Worm (Caenorhabditis elegans) whole organism, L3 larva: ENCODE results near the gene clc-32.

ENCODE experiments used
- R02D3.7 ChIP-seq: fragments of 150-350 bp; optimal IDR thresholded peaks from 2 replicates; lab custom pipeline; 2014; ENCODE audit warnings: missing biosample characterization, missing genetic modification characterization
- aly-2 ChIP-seq: fragments of 150-350 bp; optimal IDR thresholded peaks from 2 replicates; lab custom pipeline; 2014; ENCODE audit warnings: missing biosample characterization, missing genetic modification characterization
- ama-1 ChIP-seq: fragments of 150-350 bp; optimal IDR thresholded peaks from 2 replicates; lab custom pipeline; 2018
- ceh-28 ChIP-seq: fragments of 150-350 bp; optimal IDR thresholded peaks from 2 replicates; lab custom pipeline; 2014; ENCODE audit warnings: missing biosample characterization, missing genetic modification reagents, missing genetic modification characterization
- ceh-82 ChIP-seq: fragments of 150-350 bp; optimal IDR thresholded peaks from 2 replicates; lab custom pipeline; 2014; ENCODE audit warnings: missing biosample characterization, missing genetic modification characterization
- ceh-9 ChIP-seq: sonication (generic microtip); optimal IDR thresholded peaks from 2 replicates; lab custom pipeline; 2018; ENCODE audit warnings: missing biosample characterization, missing genetic modification characterization
- daf-12 ChIP-seq: fragments of 150-350 bp; optimal IDR thresholded peaks from 2 replicates; lab custom pipeline; 2014; ENCODE audit warnings: missing biosample characterization, missing genetic modification reagents, missing genetic modification characterization
- egl-27 ChIP-seq: sonication (generic microtip); optimal IDR thresholded peaks from 4 replicates; lab custom pipeline; 2017; ENCODE audit warnings: missing biosample characterization, missing genetic modification reagents, missing genetic modification characterization
- elt-1 ChIP-seq: fragments of 150-350 bp; optimal IDR thresholded peaks from 2 replicates; lab custom pipeline; 2014; ENCODE audit warnings: missing biosample characterization, missing genetic modification characterization
- elt-2 ChIP-seq: sonication (generic microtip); optimal IDR thresholded peaks from 2 replicates; lab custom pipeline; 2016; ENCODE audit warnings: missing genetic modification reagents, mild to moderate bottlenecking, missing genetic modification characterization, missing compliant biosample characterization
- elt-3 ChIP-seq, 3 experiments: fragments of 150-350 bp in 1 of 3; sonication (generic microtip) in 2 of 3; optimal IDR thresholded peaks; 2 replicates in 2 of 3; 4 replicates in 1 of 3; lab custom pipeline; 2014 to 2017; ENCODE audit warnings: missing biosample characterization in 3 of 3, missing genetic modification characterization in 3 of 3
- eor-1 ChIP-seq, 2 experiments: fragments of 150-350 bp; optimal IDR thresholded peaks; 2 replicates each; lab custom pipeline; 2014 to 2018; ENCODE audit warnings: missing biosample characterization in 2 of 2, missing genetic modification characterization in 2 of 2
- hmg-11 ChIP-seq: sonication (generic microtip); optimal IDR thresholded peaks from 2 replicates; lab custom pipeline; 2016; ENCODE audit warnings: missing genetic modification characterization, missing compliant biosample characterization
- jun-1 ChIP-seq: fragments of 150-350 bp; optimal IDR thresholded peaks from 2 replicates; lab custom pipeline; 2014; ENCODE audit warnings: missing biosample characterization, missing genetic modification reagents, missing genetic modification characterization
- mdl-1 ChIP-seq: fragments of 150-350 bp; optimal IDR thresholded peaks from 2 replicates; lab custom pipeline; 2014; ENCODE audit warnings: missing biosample characterization, missing genetic modification characterization
- mml-1 ChIP-seq: fragments of 150-350 bp; sonication (generic microtip); optimal IDR thresholded peaks from 3 replicates; lab custom pipeline; 2014; ENCODE audit warnings: missing biosample characterization, missing genetic modification characterization
- nfya-1 ChIP-seq: sonication (generic microtip); optimal IDR thresholded peaks from 2 replicates; lab custom pipeline; 2017; ENCODE audit warnings: missing genetic modification characterization, mild to moderate bottlenecking, missing compliant biosample characterization, antibody characterized with exemption, moderate library complexity; ENCODE audit not compliant: insufficient read depth
- nhr-11 ChIP-seq: fragments of 150-350 bp; optimal IDR thresholded peaks from 2 replicates; lab custom pipeline; 2014; ENCODE audit warnings: missing biosample characterization, missing genetic modification characterization
- nhr-12 ChIP-seq: fragments of 150-350 bp; optimal IDR thresholded peaks from 2 replicates; lab custom pipeline; 2014; ENCODE audit warnings: missing biosample characterization, missing genetic modification characterization
- nhr-23 ChIP-seq: fragments of 150-350 bp; optimal IDR thresholded peaks from 2 replicates; lab custom pipeline; 2014; ENCODE audit warnings: missing biosample characterization, missing genetic modification reagents, missing genetic modification characterization
- nhr-237 ChIP-seq: fragments of 150-350 bp; optimal IDR thresholded peaks from 2 replicates; lab custom pipeline; 2014; ENCODE audit warnings: missing biosample characterization, missing genetic modification characterization
- nhr-28 ChIP-seq: fragments of 150-350 bp; optimal IDR thresholded peaks from 2 replicates; lab custom pipeline; 2014; ENCODE audit warnings: missing biosample characterization, missing genetic modification characterization
- nhr-76 ChIP-seq: fragments of 150-350 bp; sonication (generic microtip); optimal IDR thresholded peaks from 5 replicates; lab custom pipeline; 2014; ENCODE audit warnings: missing biosample characterization, missing genetic modification characterization
- pha-4 ChIP-seq: fragments of 150-350 bp; optimal IDR thresholded peaks from 2 replicates; lab custom pipeline; 2014; ENCODE audit warnings: missing biosample characterization, missing genetic modification reagents, missing genetic modification characterization
- pqm-1 ChIP-seq: fragments of 150-350 bp; optimal IDR thresholded peaks from 2 replicates; lab custom pipeline; 2017; ENCODE audit warnings: missing biosample characterization, missing genetic modification characterization, inconsistent platforms
- sea-2 ChIP-seq: fragments of 150-350 bp; sonication (generic microtip); optimal IDR thresholded peaks from 4 replicates; lab custom pipeline; 2014; ENCODE audit warnings: missing biosample characterization, missing genetic modification reagents, missing genetic modification characterization
- skn-1 ChIP-seq: fragments of 150-350 bp; optimal IDR thresholded peaks from 2 replicates; lab custom pipeline; 2014; ENCODE audit warnings: missing biosample characterization, missing genetic modification characterization
- snpc-4 ChIP-seq: fragments of 150-350 bp; optimal IDR thresholded peaks from 2 replicates; lab custom pipeline; 2014; ENCODE audit warnings: missing biosample characterization, missing genetic modification characterization
- tbx-2 ChIP-seq: sonication (generic microtip); optimal IDR thresholded peaks from 2 replicates; lab custom pipeline; 2016; ENCODE audit warnings: mild to moderate bottlenecking, missing genetic modification characterization, missing compliant biosample characterization
- unc-39 ChIP-seq: sonication (generic microtip); optimal IDR thresholded peaks from 4 replicates; lab custom pipeline; 2017; ENCODE audit warnings: missing biosample characterization, missing genetic modification characterization
- unc-62 ChIP-seq: fragments of 150-350 bp; sonication (generic microtip); optimal IDR thresholded peaks from 4 replicates; lab custom pipeline; 2014; ENCODE audit warnings: missing biosample characterization, missing genetic modification reagents, missing genetic modification characterization
- ztf-4 ChIP-seq: fragments of 150-350 bp; optimal IDR thresholded peaks from 2 replicates; lab custom pipeline; 2014; ENCODE audit warnings: missing biosample characterization, missing genetic modification characterization

The clc-32 gene

ce11 chrV:16141071-16141470 is at the start of gene clc-32:
Gene clc-32 (minus strand): TSS chrV:16141171.
- no peak for TF ChIP-seq eor-1 (tag; optimal IDR thresholded peaks at IDR 0.05; lab: Kevin White, UChicago)
- TF ChIP-seq elt-1 (tag; lab: Kevin White, UChicago) = no peak
- no peak for TF ChIP-seq nhr-12
- TF ChIP-seq ceh-82 (tag; lab: Kevin White, UChicago) = no peak
- TF ChIP-seq tbx-2 (tag; lab: Kevin White, UChicago) = no peak
- no peak for TF ChIP-seq daf-12 (tag; lab: Kevin White, UChicago)
- TF ChIP-seq unc-39 (tag; lab: Kevin White, UChicago) = no peak
- TF ChIP-seq hmg-11 (tag; lab: Kevin White, UChicago) = no peak
- TF ChIP-seq nhr-76 (tag; lab: Kevin White, UChicago) = no peak
- no peak for TF ChIP-seq nhr-237
- TF ChIP-seq egl-27 (tag; lab: Kevin White, UChicago) = no peak

ce11 chrV:16190485-16190884 is 49.5 kb upstream of the clc-32 start, which contains the start of gene srh-281:
Gene srh-281 (plus strand): TSS chrV:16190785.
- TF ChIP-seq aly-2 (tag; lab: Kevin White, UChicago) (no peak), ceh-9 (tag; lab: Kevin White, UChicago) (no peak), mml-1 (no peak), nhr-28 (tag; lab: Kevin White, UChicago) (no peak)

DNA sequence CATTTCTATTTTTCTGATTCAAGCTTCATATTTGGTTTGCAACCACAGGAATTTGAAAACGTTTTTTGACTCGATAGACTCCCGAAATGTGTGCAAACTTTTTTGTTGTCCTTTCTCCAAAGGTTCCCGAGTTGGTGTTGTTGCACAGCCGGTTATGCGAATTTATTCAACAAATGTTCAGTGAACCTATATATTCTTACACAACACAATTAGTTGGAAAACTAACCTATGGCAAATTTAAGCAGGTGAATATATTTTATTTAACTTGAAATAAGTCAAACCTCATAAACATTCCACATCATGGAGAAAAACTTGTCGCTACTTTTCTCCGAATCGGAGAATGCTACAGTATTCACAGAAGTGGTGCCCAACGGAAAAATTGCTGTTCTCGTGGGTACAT is 42.4 kb upstream of the clc-32 start, which contains the start of gene srz-14:
TSS of gene srz-14 (plus strand) at position 301 of the 400 bp plus-strand sequence.
- no peak for TF ChIP-seq skn-1 (tag; lab: Kevin White, UChicago)
- TF ChIP-seq pqm-1 (tag; lab: Kevin White, UChicago) = no peak
- TF ChIP-seq mdl-1 (tag; lab: Kevin White, UChicago) = no peak
- TF ChIP-seq mml-1 = no peak
- no peak for TF ChIP-seq nhr-76 (tag; lab: Kevin White, UChicago)
- TF ChIP-seq elt-3 (tag; optimal IDR thresholded peaks at IDR 0.05; lab: Kevin White, UChicago) = no peak
- no peak for TF ChIP-seq nfya-1
- no peak for TF ChIP-seq elt-2 (tag; lab: Kevin White, UChicago)
- no peak for TF ChIP-seq snpc-4 (tag; lab: Kevin White, UChicago)
- no peak for TF ChIP-seq daf-12 (tag; lab: Kevin White, UChicago)
- TF ChIP-seq ztf-4 (tag; lab: Kevin White, UChicago) = no peak
- TF ChIP-seq unc-62 (GFP tag; lab: Kevin White, UChicago) = no peak
- TF ChIP-seq ceh-9 (tag; lab: Kevin White, UChicago) = no peak
- TF ChIP-seq ceh-82 (tag; lab: Kevin White, UChicago) = no peak
- TF ChIP-seq tbx-2 (tag; lab: Kevin White, UChicago) = no peak
- no peak for TF ChIP-seq R02D3.7 (tag; lab: Kevin White, UChicago)
- TF ChIP-seq sea-2 (GFP tag; lab: Kevin White, UChicago) = no peak
- TF ChIP-seq unc-39 (tag; lab: Kevin White, UChicago) = no peak
- TF ChIP-seq, all 47 proteins: peak for 0

DNA sequence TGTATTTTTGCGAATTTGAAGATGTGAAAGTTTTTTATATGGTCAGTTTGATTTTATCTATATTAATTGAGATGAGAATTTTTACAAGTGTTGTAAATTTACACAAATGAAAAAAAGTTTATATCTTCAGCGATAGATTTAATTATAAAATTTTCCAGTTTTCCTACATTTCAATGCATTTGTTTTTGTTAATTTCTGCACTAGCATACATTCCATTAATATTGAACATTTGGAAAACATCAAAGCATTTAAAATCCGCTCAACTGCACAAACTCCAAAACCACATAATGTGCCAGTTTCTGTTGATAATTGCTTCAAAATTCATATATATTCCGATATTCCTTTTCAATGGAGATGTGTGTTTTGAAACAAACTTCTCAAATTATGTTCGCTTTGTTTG is 41.9 kb upstream of the clc-32 start, which contains the start of gene srh-277:
TSS of gene srh-277 (plus strand) at position 301 of the 400 bp plus-strand sequence.
- TF ChIP-seq nhr-11 (tag; lab: Kevin White, UChicago) (no peak), nhr-23 (tag; lab: Kevin White, UChicago) (no peak), elt-1 (tag; lab: Kevin White, UChicago) (no peak), aly-2 (tag; lab: Kevin White, UChicago) (no peak), unc-39 (tag; lab: Kevin White, UChicago) (no peak), elt-2 (tag; lab: Kevin White, UChicago) (no peak), ceh-28 (tag; lab: Kevin White, UChicago) (no peak), nhr-28 (tag; lab: Kevin White, UChicago) (no peak), pha-4 (no peak), jun-1 (tag; lab: Kevin White, UChicago) (no peak), snpc-4 (tag; lab: Kevin White, UChicago) (no peak), tbx-2 (tag; lab: Kevin White, UChicago) (no peak), ama-1 (lab: Kevin White, UChicago) (no peak)

DNA sequence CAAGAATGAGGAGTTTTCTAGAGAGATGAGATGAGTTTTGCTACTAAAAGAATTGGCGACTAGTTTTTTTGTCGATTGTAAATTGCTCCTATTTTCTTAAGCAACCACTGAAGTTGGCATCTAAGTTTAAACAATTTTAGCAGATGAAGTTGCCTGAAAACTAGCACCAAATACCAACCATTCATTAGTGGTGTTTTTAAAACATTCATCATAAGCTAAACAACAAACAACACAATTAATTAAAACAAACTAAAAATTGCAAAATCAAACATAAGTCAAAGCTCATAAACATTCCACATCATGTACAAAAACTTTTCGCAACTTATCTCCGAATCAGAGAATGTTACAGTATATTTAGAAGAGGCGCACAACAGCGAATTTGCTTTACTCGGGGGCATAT is 41.1 kb upstream of the clc-32 start, which contains the start of gene srz-13:
TSS of gene srz-13 (plus strand) at position 301 of the 400 bp plus-strand sequence.
- TF ChIP-seq nhr-23 (tag; lab: Kevin White, UChicago) = no peak
- no peak for TF ChIP-seq skn-1 (tag; lab: Kevin White, UChicago)
- no peak for TF ChIP-seq nfya-1
- TF ChIP-seq unc-62 (GFP tag; lab: Kevin White, UChicago) = no peak
- TF ChIP-seq ceh-28 (tag; lab: Kevin White, UChicago) = no peak
